Fruit fly (Drosophila melanogaster) whole organism, embryonic: Measurements from ENCODE around the gene CG31265.

ENCODE experiments used
- ATbp ChIP-seq: fragments of 200-800 bp; sonication (Bioruptor generic); optimal IDR thresholded peaks from 2 replicates; lab custom pipeline; 2017; ENCODE audit warnings: missing biosample characterization, mild to moderate bottlenecking, missing genetic modification characterization, missing genetic modification reagents
- Atf3 ChIP-seq: fragments of 200-800 bp; sonication (Bioruptor generic); optimal IDR thresholded peaks from 3 replicates; lab custom pipeline; 2016; ENCODE audit warnings: missing biosample characterization, missing genetic modification characterization
- B-H1 ChIP-seq: fragments of 200-800 bp; sonication (Bioruptor generic); IDR thresholded peaks from 3 replicates; pipeline ENCODE4 v1.3.6; 2022; ENCODE audit warnings: missing biosample characterization, missing genetic modification characterization
- BEAF-32 ChIP-seq: fragments of 200-800 bp; sonication (Bioruptor generic); optimal IDR thresholded peaks from 3 replicates; lab custom pipeline; 2017; ENCODE audit warnings: missing biosample characterization, missing genetic modification characterization, mild to moderate bottlenecking, moderate library complexity, missing genetic modification reagents
- Bdp1 ChIP-seq: fragments of 200-800 bp; sonication (Bioruptor generic); optimal IDR thresholded peaks from 3 replicates; lab custom pipeline; 2016; ENCODE audit warnings: missing biosample characterization, missing genetic modification characterization
- BtbVII ChIP-seq: fragments of 200-800 bp; sonication (Bioruptor generic); optimal IDR thresholded peaks from 3 replicates; lab custom pipeline; 2017; ENCODE audit warnings: missing biosample characterization, mild to moderate bottlenecking, missing genetic modification characterization
- CG10147 ChIP-seq: fragments of 200-800 bp; sonication (Bioruptor generic); optimal IDR thresholded peaks from 2 replicates; lab custom pipeline; 2019; ENCODE audit warnings: missing biosample characterization, mild to moderate bottlenecking, missing genetic modification characterization, moderate library complexity
- CG1024 ChIP-seq: fragments of 200-800 bp; sonication (Bioruptor generic); IDR thresholded peaks from 2 replicates; pipeline ENCODE4 v1.3.6; 2022; ENCODE audit warnings: missing biosample characterization, missing genetic modification characterization
- CG10267 ChIP-seq: fragments of 200-800 bp; sonication (Bioruptor generic); optimal IDR thresholded peaks from 2 replicates; lab custom pipeline; 2018; ENCODE audit warnings: missing biosample characterization, mild to moderate bottlenecking, missing genetic modification characterization, moderate library complexity
- CG10366 ChIP-seq: fragments of 200-800 bp; sonication (Bioruptor generic); IDR thresholded peaks from 2 replicates; pipeline ENCODE4 v1.3.6; 2022; ENCODE audit warnings: missing biosample characterization, missing genetic modification characterization
- CG10431 ChIP-seq: fragments of 200-800 bp; sonication (Bioruptor generic); optimal IDR thresholded peaks from 3 replicates; lab custom pipeline; 2018; ENCODE audit warnings: missing biosample characterization, mild to moderate bottlenecking, missing genetic modification characterization
- CG10543 ChIP-seq: fragments of 200-800 bp; sonication (Bioruptor generic); optimal IDR thresholded peaks from 3 replicates; lab custom pipeline; 2017; ENCODE audit warnings: missing biosample characterization, mild to moderate bottlenecking, missing genetic modification characterization, moderate library complexity
- CG12659 ChIP-seq: fragments of 200-800 bp; sonication (Bioruptor generic); optimal IDR thresholded peaks from 3 replicates; lab custom pipeline; 2017; ENCODE audit warnings: mild to moderate bottlenecking, missing biosample characterization, missing genetic modification reagents, missing genetic modification characterization
- CG15696 ChIP-seq: fragments of 200-800 bp; sonication (Bioruptor generic); optimal IDR thresholded peaks from 2 replicates; lab custom pipeline; 2019; ENCODE audit warnings: missing biosample characterization, mild to moderate bottlenecking, missing genetic modification characterization, moderate library complexity
- CG1602 ChIP-seq: fragments of 200-800 bp; sonication (Bioruptor generic); optimal IDR thresholded peaks from 3 replicates; lab custom pipeline; 2016; ENCODE audit warnings: missing biosample characterization, missing genetic modification characterization
- CG1603 ChIP-seq: fragments of 200-800 bp; sonication (Bioruptor generic); optimal IDR thresholded peaks from 2 replicates; lab custom pipeline; 2019; ENCODE audit warnings: missing biosample characterization, mild to moderate bottlenecking, missing genetic modification characterization, moderate library complexity
- CG16813 ChIP-seq: fragments of 200-800 bp; sonication (Bioruptor generic); IDR thresholded peaks from 3 replicates; pipeline ENCODE4 v1.3.6; 2022; ENCODE audit warnings: missing biosample characterization, missing genetic modification characterization; ENCODE audit not compliant: partially characterized antibody
- CG16815 ChIP-seq: fragments of 200-800 bp; sonication (Bioruptor generic); optimal IDR thresholded peaks from 3 replicates; lab custom pipeline; 2017; ENCODE audit warnings: missing biosample characterization, mild to moderate bottlenecking, missing genetic modification characterization
- CG17385 ChIP-seq: fragments of 200-800 bp; sonication (Bioruptor generic); optimal IDR thresholded peaks from 3 replicates; lab custom pipeline; 2018; ENCODE audit warnings: missing biosample characterization, mild to moderate bottlenecking, missing genetic modification characterization
- CG1792 ChIP-seq: fragments of 200-800 bp; sonication (Bioruptor generic); optimal IDR thresholded peaks from 2 replicates; lab custom pipeline; 2016; ENCODE audit warnings: missing biosample characterization, missing genetic modification characterization
- CG18764 ChIP-seq: fragments of 200-800 bp; sonication (Bioruptor generic); optimal IDR thresholded peaks from 3 replicates; lab custom pipeline; 2016; ENCODE audit warnings: missing biosample characterization, missing genetic modification characterization
- CG2116 ChIP-seq: fragments of 200-800 bp; sonication (Bioruptor generic); optimal IDR thresholded peaks from 3 replicates; lab custom pipeline; 2018; ENCODE audit warnings: missing biosample characterization, mild to moderate bottlenecking, missing genetic modification characterization
- CG8924 ChIP-seq: fragments of 200-800 bp; optimal IDR thresholded peaks from 3 replicates; lab custom pipeline; 2019; ENCODE audit warnings: missing biosample characterization, mild to moderate bottlenecking, missing genetic modification characterization, moderate library complexity
- CrebB ChIP-seq: fragments of 200-800 bp; sonication (Bioruptor generic); optimal IDR thresholded peaks from 3 replicates; lab custom pipeline; 2018; ENCODE audit warnings: missing biosample characterization, mild to moderate bottlenecking, missing genetic modification characterization
- D19B ChIP-seq: fragments of 200-800 bp; sonication (Bioruptor generic); optimal IDR thresholded peaks from 2 replicates; lab custom pipeline; 2017; ENCODE audit warnings: missing biosample characterization, mild to moderate bottlenecking, missing genetic modification characterization
- HLH4C ChIP-seq: fragments of 200-800 bp; sonication (Bioruptor generic); IDR thresholded peaks from 3 replicates; pipeline ENCODE4 v1.3.6; 2022; ENCODE audit warnings: missing biosample characterization, missing genetic modification characterization; ENCODE audit not compliant: partially characterized antibody
- Hr3 ChIP-seq: fragments of 200-800 bp; sonication (Bioruptor generic); optimal IDR thresholded peaks from 3 replicates; lab custom pipeline; 2016; ENCODE audit warnings: missing biosample characterization, missing genetic modification characterization
- Kr ChIP-seq: fragments of 200-800 bp; sonication (Bioruptor generic); optimal IDR thresholded peaks from 2 replicates; lab custom pipeline; 2017; ENCODE audit warnings: missing biosample characterization, mild to moderate bottlenecking, missing genetic modification characterization
- Lhr ChIP-seq: fragments of 200-800 bp; sonication (Bioruptor generic); optimal IDR thresholded peaks from 3 replicates; lab custom pipeline; 2017; ENCODE audit warnings: mild to moderate bottlenecking, missing biosample characterization, missing genetic modification reagents, missing genetic modification characterization
- ab ChIP-seq: fragments of 200-800 bp; sonication (Bioruptor generic); optimal IDR thresholded peaks from 2 replicates; lab custom pipeline; 2016; ENCODE audit warnings: missing biosample characterization, missing genetic modification characterization
- ash1 ChIP-seq: fragments of 200-800 bp; sonication (Bioruptor generic); optimal IDR thresholded peaks from 2 replicates; lab custom pipeline; 2018; ENCODE audit warnings: missing biosample characterization, mild to moderate bottlenecking, missing genetic modification characterization
- corto ChIP-seq: fragments of 200-800 bp; sonication (Bioruptor generic); optimal IDR thresholded peaks from 2 replicates; lab custom pipeline; 2016; ENCODE audit warnings: missing biosample characterization, mild to moderate bottlenecking, missing genetic modification characterization, moderate library complexity
- fd64A ChIP-seq: fragments of 200-800 bp; sonication (Bioruptor generic); optimal IDR thresholded peaks from 3 replicates; lab custom pipeline; 2018; ENCODE audit warnings: missing biosample characterization, mild to moderate bottlenecking, missing genetic modification characterization
- fu2 ChIP-seq: fragments of 200-800 bp; sonication (Bioruptor generic); optimal IDR thresholded peaks from 2 replicates; lab custom pipeline; 2016; ENCODE audit warnings: missing biosample characterization, missing genetic modification characterization
- jing ChIP-seq: fragments of 200-800 bp; sonication (Bioruptor generic); optimal IDR thresholded peaks from 2 replicates; lab custom pipeline; 2018; ENCODE audit warnings: missing biosample characterization, mild to moderate bottlenecking, missing genetic modification characterization
- lmd ChIP-seq: fragments of 200-800 bp; sonication (Bioruptor generic); IDR thresholded peaks from 2 replicates; pipeline ENCODE4 v1.3.6; 2022; ENCODE audit warnings: missing biosample characterization, missing genetic modification characterization
- odd ChIP-seq: fragments of 200-800 bp; sonication (Bioruptor generic); optimal IDR thresholded peaks from 2 replicates; lab custom pipeline; 2017; ENCODE audit warnings: missing biosample characterization, mild to moderate bottlenecking, missing genetic modification characterization
- prd ChIP-seq, 3 experiments: fragments of >200 bp in 2 of 3; fragments of 200-800 bp in 1 of 3; sonication (Bioruptor generic) in 1 of 3; optimal IDR thresholded peaks in 2 of 3; IDR thresholded peaks in 1 of 3; 2 replicates in 2 of 3; 3 replicates in 1 of 3; pipeline versions ENCODE4 v1.3.6 to Lab custom; 2017 to 2022; ENCODE audit warnings: missing biosample characterization in 1 of 3, missing genetic modification characterization in 1 of 3
- psq ChIP-seq: fragments of 200-800 bp; sonication (Bioruptor generic); optimal IDR thresholded peaks from 2 replicates; lab custom pipeline; 2017; ENCODE audit warnings: missing biosample characterization, missing genetic modification characterization
- row ChIP-seq: fragments of 200-800 bp; sonication (Bioruptor generic); IDR thresholded peaks from 3 replicates; pipeline ENCODE4 v1.3.6; 2022; ENCODE audit warnings: missing biosample characterization, missing genetic modification characterization
- run ChIP-seq: fragments of 200-800 bp; sonication (Bioruptor generic); optimal IDR thresholded peaks from 3 replicates; lab custom pipeline; 2018; ENCODE audit warnings: missing biosample characterization, mild to moderate bottlenecking, missing genetic modification characterization
- salm ChIP-seq: fragments of 200-800 bp; sonication (Bioruptor generic); optimal IDR thresholded peaks from 2 replicates; lab custom pipeline; 2018; ENCODE audit warnings: missing biosample characterization, mild to moderate bottlenecking, missing genetic modification characterization
- schlank ChIP-seq: fragments of 200-800 bp; sonication (Bioruptor generic); optimal IDR thresholded peaks from 2 replicates; lab custom pipeline; 2018; ENCODE audit warnings: missing biosample characterization, mild to moderate bottlenecking, missing genetic modification characterization
- shn ChIP-seq: fragments of 200-800 bp; sonication (Bioruptor generic); optimal IDR thresholded peaks from 3 replicates; lab custom pipeline; 2016; ENCODE audit warnings: missing biosample characterization, missing genetic modification characterization
- sima ChIP-seq: fragments of 200-800 bp; sonication (Bioruptor generic); optimal IDR thresholded peaks from 2 replicates; lab custom pipeline; 2016; ENCODE audit warnings: missing biosample characterization, missing genetic modification characterization
- so ChIP-seq: fragments of 200-800 bp; sonication (Bioruptor generic); IDR thresholded peaks from 3 replicates; pipeline ENCODE4 v1.3.6; 2022; ENCODE audit warnings: missing biosample characterization, missing genetic modification characterization
- sob ChIP-seq: fragments of 200-800 bp; sonication (Bioruptor generic); IDR thresholded peaks from 2 replicates; pipeline ENCODE4 v1.3.6; 2022; ENCODE audit warnings: missing biosample characterization, missing genetic modification characterization
- stwl ChIP-seq: fragments of 200-800 bp; sonication (Bioruptor generic); optimal IDR thresholded peaks from 3 replicates; lab custom pipeline; 2018; ENCODE audit warnings: missing biosample characterization, mild to moderate bottlenecking, missing genetic modification characterization, moderate library complexity

Gene CG31265

DNA sequence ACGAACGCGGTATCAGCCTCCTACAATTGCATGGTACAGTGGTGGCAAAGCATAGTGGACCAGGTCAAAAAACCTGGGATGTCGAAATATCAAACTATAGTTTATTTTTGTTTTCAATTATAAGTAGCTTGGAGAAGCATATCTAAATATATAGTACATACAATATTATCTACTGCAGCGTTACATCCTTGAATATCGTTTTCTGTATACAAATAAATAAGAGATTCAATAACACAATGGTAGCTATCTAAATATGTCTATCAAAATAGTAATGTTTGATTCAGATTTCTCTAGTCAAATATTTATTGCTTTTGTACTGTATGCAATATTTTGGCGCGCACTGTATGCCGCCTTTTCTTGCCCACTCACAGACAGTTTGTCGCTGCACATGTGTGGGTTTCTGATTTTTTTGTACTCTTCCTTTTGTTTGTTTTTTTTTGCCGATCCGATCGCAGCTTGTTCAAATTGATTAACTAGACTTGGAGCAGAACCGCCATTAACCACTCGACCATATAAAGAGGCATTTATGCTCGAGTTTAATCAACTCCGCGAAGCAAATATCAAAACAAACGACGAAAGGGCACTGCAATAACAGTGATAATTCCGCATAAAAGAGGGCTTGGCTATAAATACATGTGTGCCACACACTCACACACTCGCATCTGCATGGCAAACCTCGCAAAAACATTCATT lies 47.2 kb upstream of the CG31265 start (continued):
- peak; percentile 90 for TF ChIP-seq CG16815 (GFP tag; lab: Kevin White, UChicago)
- peak; percentile 85 for TF ChIP-seq CG15696 (tag; lab: Kevin White, UChicago)
- TF ChIP-seq CG8924: peak; percentile 96
- TF ChIP-seq CG17385 (GFP tag; lab: Kevin White, UChicago): peak; percentile 94
- TF ChIP-seq CG2116 (GFP tag; lab: Kevin White, UChicago): peak; percentile 88
- peak; percentile 90 for TF ChIP-seq Lhr (GFP tag; lab: Kevin White, UChicago)
- peak; percentile 83 for TF ChIP-seq shn (GFP tag; lab: Kevin White, UChicago)
- TF ChIP-seq fu2: peak; percentile 78
- peak; percentile 88 for TF ChIP-seq row (GFP tag; lab: Robert Waterston, UW)
- TF ChIP-seq CG1024 (GFP tag; lab: Robert Waterston, UW): peak; percentile 69
- TF ChIP-seq schlank (tag; lab: Kevin White, UChicago): peak; percentile 81
- TF ChIP-seq CG1603: peak; percentile 87
- peak; percentile 96 for TF ChIP-seq ATbp (GFP tag; lab: Kevin White, UChicago)
- TF ChIP-seq Kr (GFP tag; lab: Kevin White, UChicago): peak; percentile 66
- peak; percentile 88 for TF ChIP-seq B-H1 (GFP tag; lab: Robert Waterston, UW)
- TF ChIP-seq CG16813 (GFP tag; lab: Robert Waterston, UW): no peak
- TF ChIP-seq run: peak; percentile 95
- TF ChIP-seq sima (GFP tag; lab: Kevin White, UChicago): peak; percentile 82
- peak; percentile 55 for TF ChIP-seq ash1 (GFP tag; lab: Kevin White, UChicago)
- no peak for TF ChIP-seq prd (optimal IDR thresholded peaks at IDR 0.05; lab: Kevin White, UChicago)
- peak; percentile 94 for TF ChIP-seq prd (GFP tag; IDR thresholded peaks at IDR 0.05; lab: Robert Waterston, UW)
- TF ChIP-seq odd: peak; percentile 97
- peak; percentile 94 for TF ChIP-seq CG1602 (GFP tag; lab: Kevin White, UChicago)
- peak; percentile 65 for TF ChIP-seq corto (GFP tag; lab: Kevin White, UChicago)
- peak; percentile 73 for TF ChIP-seq ab
- TF ChIP-seq D19B: peak; percentile 88
- TF ChIP-seq CG18764 (GFP tag; lab: Kevin White, UChicago): peak; percentile 91
- TF ChIP-seq BtbVII (GFP tag; lab: Kevin White, UChicago): peak; percentile 95
- TF ChIP-seq Atf3 (GFP tag; lab: Kevin White, UChicago): peak; percentile 85
- TF ChIP-seq CG10431 (GFP tag; lab: Kevin White, UChicago): peak; percentile 90
- peak; percentile 40 for TF ChIP-seq stwl (tag; lab: Kevin White, UChicago)
- no peak for TF ChIP-seq HLH4C
- TF ChIP-seq salm: peak; percentile 96
- TF ChIP-seq CG10543 (GFP tag; lab: Kevin White, UChicago): peak; percentile 87
- peak; percentile 88 for TF ChIP-seq CG10147 (GFP tag; lab: Kevin White, UChicago)
- TF ChIP-seq CG10366 (GFP tag; lab: Robert Waterston, UW): peak; percentile 91
- TF ChIP-seq sob (GFP tag; lab: Robert Waterston, UW): peak; percentile 91
- TF ChIP-seq fd64A (GFP tag; lab: Kevin White, UChicago): peak; percentile 65
- TF ChIP-seq CG1792 (GFP tag; lab: Kevin White, UChicago): peak; percentile 64
- TF ChIP-seq BEAF-32: no peak
- peak; percentile 94 for TF ChIP-seq lmd
- TF ChIP-seq Bdp1 (GFP tag; lab: Kevin White, UChicago): peak; percentile 86
- peak; percentile 95 for TF ChIP-seq Hr3 (GFP tag; lab: Kevin White, UChicago)
- peak; percentile 67 for TF ChIP-seq psq
- TF ChIP-seq jing (GFP tag; lab: Kevin White, UChicago): peak; percentile 86
- TF ChIP-seq CG10267: peak; percentile 90
- peak; percentile 96 for TF ChIP-seq so
- TF ChIP-seq CG12659 (GFP tag; lab: Kevin White, UChicago): peak; percentile 97
- peak; percentile 91 for TF ChIP-seq CrebB
